Fruit fly (Drosophila melanogaster) whole organism, embryonic: ENCODE results near the gene esc.
A peak's percentile ranks its signal among the peaks of the same experiment; 100 is the strongest.

Source experiments
- CG11695 ChIP-seq: fragments of 200-800 bp; sonication (Bioruptor generic); IDR thresholded peaks from 3 replicates; pipeline ENCODE4 v1.3.6; 2022; ENCODE audit warnings: missing biosample characterization, missing genetic modification characterization
- CG12104 ChIP-seq: fragments of 200-800 bp; sonication (Bioruptor generic); optimal IDR thresholded peaks from 3 replicates; lab custom pipeline; 2016; ENCODE audit warnings: missing biosample characterization, missing genetic modification characterization
- CG14667 ChIP-seq: fragments of 200-800 bp; sonication (Bioruptor generic); IDR thresholded peaks from 2 replicates; pipeline ENCODE4 v1.3.6; 2022; ENCODE audit warnings: missing biosample characterization, missing genetic modification characterization
- CG15269 ChIP-seq: fragments of 200-800 bp; sonication (Bioruptor generic); optimal IDR thresholded peaks from 2 replicates; lab custom pipeline; 2018; ENCODE audit warnings: missing biosample characterization, mild to moderate bottlenecking, missing genetic modification characterization, moderate library complexity
- CG17568 ChIP-seq: fragments of 200-800 bp; sonication (Bioruptor generic); optimal IDR thresholded peaks from 2 replicates; lab custom pipeline; 2018; ENCODE audit warnings: missing biosample characterization, mild to moderate bottlenecking, missing genetic modification characterization, moderate library complexity
- CG18619 ChIP-seq: fragments of 200-800 bp; sonication (Bioruptor generic); optimal IDR thresholded peaks from 3 replicates; lab custom pipeline; 2017; ENCODE audit warnings: missing biosample characterization, mild to moderate bottlenecking, missing genetic modification characterization
- CG2199 ChIP-seq: fragments of 200-800 bp; sonication (Bioruptor generic); IDR thresholded peaks from 3 replicates; pipeline ENCODE4 v1.3.6; 2022; ENCODE audit warnings: missing biosample characterization, missing genetic modification characterization
- CG33213 ChIP-seq: fragments of 200-800 bp; sonication (Bioruptor generic); optimal IDR thresholded peaks from 3 replicates; lab custom pipeline; 2016; ENCODE audit warnings: missing biosample characterization, missing genetic modification characterization
- CG3995 ChIP-seq: fragments of 200-800 bp; sonication (Bioruptor generic); optimal IDR thresholded peaks from 3 replicates; lab custom pipeline; 2016; ENCODE audit warnings: missing biosample characterization, missing genetic modification characterization
- CG42726 ChIP-seq: fragments of 200-800 bp; sonication (Bioruptor generic); IDR thresholded peaks from 2 replicates; pipeline ENCODE4 v1.3.6; 2022; ENCODE audit warnings: missing biosample characterization, missing genetic modification characterization; ENCODE audit not compliant: partially characterized antibody
- CG5180 ChIP-seq: fragments of 200-800 bp; sonication (Bioruptor generic); optimal IDR thresholded peaks from 3 replicates; lab custom pipeline; 2017; ENCODE audit warnings: missing biosample characterization, missing genetic modification characterization, mild to moderate bottlenecking, moderate library complexity, missing genetic modification reagents
- CG6654 ChIP-seq: fragments of 200-800 bp; sonication (Bioruptor generic); optimal IDR thresholded peaks from 2 replicates; lab custom pipeline; 2017; ENCODE audit warnings: missing biosample characterization, mild to moderate bottlenecking, missing genetic modification characterization
- CG8765 ChIP-seq: fragments of 200-800 bp; sonication (Bioruptor generic); IDR thresholded peaks from 2 replicates; pipeline ENCODE4 v1.3.6; 2022; ENCODE audit warnings: missing biosample characterization, missing genetic modification characterization
- CoRest ChIP-seq: fragments of 200-800 bp; sonication (Bioruptor generic); optimal IDR thresholded peaks from 3 replicates; lab custom pipeline; 2018; ENCODE audit warnings: missing biosample characterization, mild to moderate bottlenecking, missing genetic modification characterization, moderate library complexity
- Dll ChIP-seq: fragments of 200-800 bp; sonication (Bioruptor generic); IDR thresholded peaks from 4 replicates; pipeline ENCODE4 v1.3.6; 2022; ENCODE audit warnings: missing biosample characterization, missing genetic modification characterization; ENCODE audit not compliant: partially characterized antibody
- Elba2 ChIP-seq: fragments of 200-800 bp; sonication (Bioruptor generic); optimal IDR thresholded peaks from 3 replicates; lab custom pipeline; 2016; ENCODE audit warnings: missing biosample characterization, missing genetic modification characterization
- Hand ChIP-seq: fragments of 200-800 bp; sonication (Bioruptor generic); optimal IDR thresholded peaks from 2 replicates; lab custom pipeline; 2017; ENCODE audit warnings: mild to moderate bottlenecking, missing biosample characterization, missing genetic modification reagents, missing genetic modification characterization
- Hr3 ChIP-seq: fragments of 200-800 bp; sonication (Bioruptor generic); optimal IDR thresholded peaks from 3 replicates; lab custom pipeline; 2016; ENCODE audit warnings: missing biosample characterization, missing genetic modification characterization
- Hr51 ChIP-seq, 2 experiments: fragments of 200-800 bp; sonication (Bioruptor generic); optimal IDR thresholded peaks; 2 replicates in 1 of 2; 3 replicates in 1 of 2; lab custom pipeline; 2016 to 2018; ENCODE audit warnings: missing biosample characterization in 2 of 2, missing genetic modification characterization in 2 of 2, mild to moderate bottlenecking in 1 of 2, moderate library complexity in 1 of 2
- Lhr ChIP-seq: fragments of 200-800 bp; sonication (Bioruptor generic); optimal IDR thresholded peaks from 3 replicates; lab custom pipeline; 2017; ENCODE audit warnings: mild to moderate bottlenecking, missing biosample characterization, missing genetic modification reagents, missing genetic modification characterization
- MBD-R2 ChIP-seq: fragments of 200-800 bp; sonication (Bioruptor generic); IDR thresholded peaks from 2 replicates; pipeline ENCODE4 v1.3.6; 2022; ENCODE audit warnings: missing biosample characterization, missing genetic modification characterization
- MESR4 ChIP-seq: fragments of 200-800 bp; sonication (Bioruptor generic); optimal IDR thresholded peaks from 2 replicates; lab custom pipeline; 2018; ENCODE audit warnings: missing biosample characterization, mild to moderate bottlenecking, missing genetic modification characterization, moderate library complexity
- MTF-1 ChIP-seq: fragments of 200-800 bp; sonication (Bioruptor generic); optimal IDR thresholded peaks from 2 replicates; lab custom pipeline; 2018; ENCODE audit warnings: missing biosample characterization, mild to moderate bottlenecking, missing genetic modification characterization, borderline replicate concordance
- NC2β ChIP-seq: fragments of 200-800 bp; sonication (Bioruptor generic); optimal IDR thresholded peaks from 2 replicates; lab custom pipeline; 2016; ENCODE audit warnings: missing biosample characterization, missing genetic modification characterization
- Sox102F ChIP-seq: fragments of 200-800 bp; sonication (Bioruptor generic); optimal IDR thresholded peaks from 2 replicates; lab custom pipeline; 2018; ENCODE audit warnings: missing biosample characterization, mild to moderate bottlenecking, missing genetic modification characterization, moderate library complexity
- Sry-β ChIP-seq: fragments of 200-800 bp; sonication (Bioruptor generic); optimal IDR thresholded peaks from 2 replicates; lab custom pipeline; 2018; ENCODE audit warnings: missing biosample characterization, mild to moderate bottlenecking, missing genetic modification characterization, moderate library complexity
- Ssrp ChIP-seq: fragments of 200-800 bp; sonication (Bioruptor generic); optimal IDR thresholded peaks from 2 replicates; lab custom pipeline; 2018; ENCODE audit warnings: missing biosample characterization, mild to moderate bottlenecking, missing genetic modification characterization, moderate library complexity
- TFAM ChIP-seq: fragments of 200-800 bp; sonication (Bioruptor generic); optimal IDR thresholded peaks from 2 replicates; lab custom pipeline; 2017; ENCODE audit warnings: missing biosample characterization, missing genetic modification characterization, inconsistent platforms
- YL-1 ChIP-seq: fragments of 200-800 bp; sonication (Bioruptor generic); optimal IDR thresholded peaks from 3 replicates; lab custom pipeline; 2017; ENCODE audit warnings: missing biosample characterization, mild to moderate bottlenecking, missing genetic modification characterization
- bab2 ChIP-seq: fragments of 200-800 bp; sonication (Bioruptor generic); optimal IDR thresholded peaks from 2 replicates; lab custom pipeline; 2016; ENCODE audit warnings: missing biosample characterization, missing genetic modification characterization
- br ChIP-seq: fragments of >200 bp; optimal IDR thresholded peaks from 2 replicates; lab custom pipeline; 2017
- cad ChIP-seq: fragments of >200 bp; optimal IDR thresholded peaks from 2 replicates; lab custom pipeline; 2017; ENCODE audit warnings: missing biosample characterization, missing genetic modification characterization
- fd3F ChIP-seq: fragments of 200-800 bp; sonication (Bioruptor generic); optimal IDR thresholded peaks from 2 replicates; lab custom pipeline; 2018; ENCODE audit warnings: missing biosample characterization, mild to moderate bottlenecking, missing genetic modification characterization, moderate library complexity
- fd64A ChIP-seq: fragments of 200-800 bp; sonication (Bioruptor generic); optimal IDR thresholded peaks from 3 replicates; lab custom pipeline; 2018; ENCODE audit warnings: missing biosample characterization, mild to moderate bottlenecking, missing genetic modification characterization
- gro ChIP-seq: fragments of 200-800 bp; sonication (Bioruptor generic); optimal IDR thresholded peaks from 2 replicates; lab custom pipeline; 2016; ENCODE audit warnings: missing biosample characterization, missing genetic modification characterization
- jigr1 ChIP-seq: fragments of 200-800 bp; sonication (Bioruptor generic); IDR thresholded peaks from 3 replicates; pipeline ENCODE4 v1.3.6; 2022; ENCODE audit warnings: missing biosample characterization, missing genetic modification characterization
- lola ChIP-seq, 3 experiments: fragments of >200 bp in 2 of 3; fragments of 200-800 bp in 1 of 3; sonication (Bioruptor generic) in 1 of 3; optimal IDR thresholded peaks; 2 replicates each; lab custom pipeline; 2017 to 2019; ENCODE audit warnings: missing biosample characterization in 3 of 3, missing genetic modification characterization in 3 of 3, mild to moderate bottlenecking in 1 of 3, moderate library complexity in 1 of 3
- luna ChIP-seq: fragments of 200-800 bp; sonication (Bioruptor generic); optimal IDR thresholded peaks from 2 replicates; lab custom pipeline; 2016; ENCODE audit warnings: missing biosample characterization, missing genetic modification characterization
- oc ChIP-seq: fragments of 200-800 bp; sonication (Bioruptor generic); optimal IDR thresholded peaks from 2 replicates; lab custom pipeline; 2018; ENCODE audit warnings: missing biosample characterization, mild to moderate bottlenecking, missing genetic modification characterization, moderate library complexity
- p53 ChIP-seq: fragments of 200-800 bp; sonication (Bioruptor generic); optimal IDR thresholded peaks from 2 replicates; lab custom pipeline; 2016; ENCODE audit warnings: missing biosample characterization, missing genetic modification characterization
- pita ChIP-seq: fragments of 200-800 bp; sonication (Bioruptor generic); optimal IDR thresholded peaks from 2 replicates; lab custom pipeline; 2017; ENCODE audit warnings: missing biosample characterization, mild to moderate bottlenecking, missing genetic modification characterization
- sd ChIP-seq: fragments of 200-800 bp; sonication (Bioruptor generic); optimal IDR thresholded peaks from 3 replicates; lab custom pipeline; 2018; ENCODE audit warnings: missing biosample characterization, mild to moderate bottlenecking, missing genetic modification characterization, moderate library complexity
- tin ChIP-seq: fragments of 200-800 bp; sonication (Bioruptor generic); optimal IDR thresholded peaks from 3 replicates; lab custom pipeline; 2016; ENCODE audit warnings: missing biosample characterization, missing genetic modification characterization
- tll ChIP-seq, 2 experiments: fragments of 200-800 bp in 1 of 2; fragments of >200 bp in 1 of 2; sonication (Bioruptor generic) in 1 of 2; optimal IDR thresholded peaks; 2 replicates each; lab custom pipeline; 2017 to 2019; ENCODE audit warnings: missing biosample characterization in 2 of 2, missing genetic modification characterization in 2 of 2, mild to moderate bottlenecking in 1 of 2, moderate library complexity in 1 of 2
- unpg ChIP-seq: fragments of 200-800 bp; sonication (Bioruptor generic); optimal IDR thresholded peaks from 3 replicates; lab custom pipeline; 2018; ENCODE audit warnings: missing biosample characterization, mild to moderate bottlenecking, missing genetic modification characterization, moderate library complexity
- wek ChIP-seq: fragments of 200-800 bp; sonication (Bioruptor generic); optimal IDR thresholded peaks from 3 replicates; lab custom pipeline; 2018; ENCODE audit warnings: missing biosample characterization, mild to moderate bottlenecking, missing genetic modification characterization, moderate library complexity
- wor ChIP-seq: fragments of 200-800 bp; sonication (Bioruptor generic); IDR thresholded peaks from 2 replicates; pipeline ENCODE4 v1.3.6; 2022; ENCODE audit warnings: missing biosample characterization, missing genetic modification characterization
- z ChIP-seq: fragments of 200-800 bp; sonication (Bioruptor generic); IDR thresholded peaks from 3 replicates; pipeline ENCODE4 v1.3.6; 2022; ENCODE audit warnings: missing biosample characterization, missing genetic modification characterization

The esc gene

DNA sequence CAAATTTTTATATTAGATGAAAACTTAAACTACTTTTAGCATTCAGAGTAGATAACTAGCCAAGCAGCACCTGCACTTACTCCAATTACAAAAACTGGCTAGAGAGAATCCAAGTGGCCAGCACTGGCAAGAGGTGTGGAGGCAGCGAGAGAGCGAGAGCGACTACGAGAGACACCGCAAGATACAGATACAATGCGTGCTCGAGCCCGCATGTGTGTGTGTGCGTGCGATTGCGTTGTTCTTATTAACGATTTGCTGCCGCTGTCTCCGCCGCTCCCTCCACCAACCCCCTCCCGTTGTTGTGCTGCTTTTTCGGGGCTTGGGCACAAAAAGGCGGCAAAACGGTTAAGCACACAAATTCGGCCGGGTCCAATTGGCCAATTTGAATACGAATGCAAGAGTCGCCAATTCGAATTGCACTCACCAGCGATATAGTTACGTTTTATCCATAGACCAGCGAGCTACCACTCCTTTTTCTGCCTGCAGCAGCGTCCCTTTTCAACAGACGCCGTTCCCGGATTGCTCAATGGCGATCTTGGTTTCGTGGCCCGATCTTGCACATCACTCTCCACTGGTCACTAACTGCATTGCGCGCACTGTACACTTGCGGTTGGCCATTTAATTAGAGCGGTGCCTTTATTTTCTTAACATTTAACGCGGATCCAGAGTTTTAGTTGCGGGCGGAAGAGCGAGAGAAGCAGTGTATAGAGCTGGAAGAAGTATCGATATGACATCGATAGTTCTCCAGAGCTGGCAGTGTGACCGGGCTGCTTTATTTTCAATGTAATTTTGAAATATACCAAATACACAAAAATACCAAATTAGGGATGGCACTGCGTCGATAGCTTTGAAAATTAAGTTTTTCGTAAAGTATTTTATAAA, 20.3 kb downstream of the esc start, which contains the start of gene crol (continued):
- TF ChIP-seq MBD-R2 (GFP tag; lab: Robert Waterston, UW): peak; percentile 42; the same call in 1 of the 2 replicates
- peak; percentile 20 for TF ChIP-seq NC2β (GFP tag; lab: Kevin White, UChicago)
- TF ChIP-seq br (lab: Kevin White, UChicago): no peak
- no peak for TF ChIP-seq p53 (GFP tag; lab: Kevin White, UChicago)
- TF ChIP-seq CG8765 (GFP tag; lab: Robert Waterston, UW): no peak
- TF ChIP-seq unpg (GFP tag; lab: Kevin White, UChicago): peak; percentile 35
- TF ChIP-seq Hr51 (GFP tag; optimal IDR thresholded peaks at IDR 0.05; lab: Kevin White, UChicago): peak in 1 of 2 experiments; percentile 34
- peak; percentile 31 for TF ChIP-seq CG33213 (GFP tag; lab: Kevin White, UChicago)
- no peak for TF ChIP-seq CG5180 (GFP tag; lab: Kevin White, UChicago)
- TF ChIP-seq wek: no peak
- peak; percentile 1 for TF ChIP-seq CG15269
- peak; percentile 7 for TF ChIP-seq Sox102F
- no peak for TF ChIP-seq gro (GFP tag; lab: Kevin White, UChicago)
- TF ChIP-seq MTF-1 (GFP tag; lab: Kevin White, UChicago): no peak
- no peak for TF ChIP-seq CG12104 (GFP tag; lab: Kevin White, UChicago)
- no peak for TF ChIP-seq oc (tag; lab: Kevin White, UChicago)
- TF ChIP-seq CG2199 (GFP tag; lab: Robert Waterston, UW): 0 out of 3 replicates have a peak, but pooled peaks have one; percentile 67
- TF ChIP-seq Hand: no peak
- no peak for TF ChIP-seq CG18619
- no peak for TF ChIP-seq CG17568 (GFP tag; lab: Kevin White, UChicago)
- TF ChIP-seq Ssrp (tag; lab: Kevin White, UChicago): peak; percentile 15
- no peak for TF ChIP-seq fd3F (GFP tag; lab: Kevin White, UChicago)
- TF ChIP-seq TFAM (GFP tag; lab: Kevin White, UChicago): no peak
- peak; percentile 60 for TF ChIP-seq YL-1
- TF ChIP-seq fd64A (GFP tag; lab: Kevin White, UChicago): no peak
- peak; percentile 89 for TF ChIP-seq MESR4
- no peak for TF ChIP-seq wor (GFP tag; lab: Robert Waterston, UW)
- TF ChIP-seq cad (GFP tag; lab: Kevin White, UChicago): no peak
- TF ChIP-seq tin (GFP tag; lab: Kevin White, UChicago): no peak
- no peak for TF ChIP-seq CG3995
- peak; percentile 64; the same call in 1 of the 2 replicates for TF ChIP-seq CG42726 (GFP tag; lab: Robert Waterston, UW)
- no peak for TF ChIP-seq bab2 (GFP tag; lab: Kevin White, UChicago)
- no peak for TF ChIP-seq z (GFP tag; lab: Robert Waterston, UW)
- no peak for TF ChIP-seq CG11695 (GFP tag; lab: Robert Waterston, UW)
- TF ChIP-seq luna (GFP tag; lab: Kevin White, UChicago): no peak
- TF ChIP-seq pita (GFP tag; lab: Kevin White, UChicago): no peak
- peak; percentile 100 for TF ChIP-seq Elba2 (GFP tag; lab: Kevin White, UChicago)
- peak; percentile 94 for TF ChIP-seq Sry-β (GFP tag; lab: Kevin White, UChicago)
- peak; percentile 36 for TF ChIP-seq Hr3 (GFP tag; lab: Kevin White, UChicago)
- peak; percentile 86 for TF ChIP-seq Dll (GFP tag; lab: Robert Waterston, UW)
- no peak for TF ChIP-seq CG14667 (GFP tag; lab: Robert Waterston, UW)
- TF ChIP-seq CoRest (tag; lab: Kevin White, UChicago): peak; percentile 36
- TF ChIP-seq lola (GFP tag; optimal IDR thresholded peaks at IDR 0.05; lab: Kevin White, UChicago): peak in 1 of 3 experiments; percentile 13
- peak; percentile 83 for TF ChIP-seq Lhr (GFP tag; lab: Kevin White, UChicago)
- TF ChIP-seq tll (GFP tag; optimal IDR thresholded peaks at IDR 0.05; lab: Kevin White, UChicago): no peak
- TF ChIP-seq CG6654 (GFP tag; lab: Kevin White, UChicago): no peak
- TF ChIP-seq jigr1 (GFP tag; lab: Robert Waterston, UW): no peak; the same call in 2 of the 3 replicates
- TF ChIP-seq sd (tag; lab: Kevin White, UChicago): no peak
